Fruit fly (Drosophila melanogaster) whole organism, adult: ENCODE results near the gene nac.

Experiments
- CG12768 ChIP-seq: fragments of 200-800 bp; sonication (Bioruptor generic); optimal IDR thresholded peaks from 2 replicates; lab custom pipeline; 2017; ENCODE audit warnings: missing biosample characterization, missing genetic modification characterization, mild to moderate bottlenecking, moderate library complexity, missing genetic modification reagents
- Clk ChIP-seq: fragments of 200-800 bp; sonication (Bioruptor generic); optimal IDR thresholded peaks from 2 replicates; lab custom pipeline; 2017; ENCODE audit warnings: missing biosample characterization, missing genetic modification characterization
- cnc ChIP-seq, 2 experiments: fragments of >200 bp; optimal IDR thresholded peaks; 2 replicates each; lab custom pipeline; 2017

DNA sequence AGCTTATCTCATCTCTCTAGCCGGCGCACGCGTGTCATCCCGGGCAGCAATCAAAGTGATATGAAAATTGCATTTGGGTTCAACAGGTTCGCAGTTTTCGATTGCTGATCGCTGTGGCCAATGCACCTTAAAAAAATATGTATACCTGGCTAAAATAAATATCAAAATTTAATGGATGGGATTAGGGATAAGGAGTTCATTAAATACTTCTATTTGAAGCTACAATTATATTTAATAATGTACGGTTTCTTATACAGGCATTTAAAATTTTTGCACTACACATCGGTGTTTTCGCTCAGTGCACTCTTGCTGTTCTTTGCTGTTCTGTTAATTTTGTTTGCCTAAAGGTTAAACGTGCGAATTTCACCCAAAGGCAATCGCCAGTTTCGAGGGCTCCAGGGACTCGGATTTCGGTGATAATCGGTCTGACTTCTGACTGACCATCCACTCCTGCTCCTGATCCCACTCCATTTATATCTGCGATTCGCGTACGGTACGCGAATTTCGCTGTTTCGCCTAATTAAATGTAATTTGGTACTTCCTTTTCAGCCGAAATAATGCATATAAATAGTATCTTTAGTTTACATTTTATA lies 31.2 kb downstream of the nac start:
- no peak for TF ChIP-seq CG12768 (GFP tag; lab: Kevin White, UChicago)
- no peak for TF ChIP-seq cnc (optimal IDR thresholded peaks at IDR 0.05; lab: Kevin White, UChicago)
- no peak for TF ChIP-seq Clk (GFP tag; lab: Kevin White, UChicago)
